Worm (Caenorhabditis elegans) whole organism, L4/young adult: ENCODE measurements around the gene W08F4.10.
"Not testable (repeated sequence)": the region's sequence is repeated elsewhere in the genome, so short reads cannot be mapped to it uniquely, and the experiment has no call there.

ENCODE experiments used
- W03F9.2 ChIP-seq: fragments of 150-350 bp; optimal IDR thresholded peaks from 2 replicates; lab custom pipeline; 2014; ENCODE audit warnings: missing biosample characterization, missing genetic modification characterization
- dao-5 ChIP-seq: sonication (generic microtip); optimal IDR thresholded peaks from 2 replicates; lab custom pipeline; 2016; ENCODE audit warnings: missing genotype, missing genetic modification characterization, moderate library complexity, missing compliant biosample characterization
- him-1 ChIP-seq: sonication (generic microtip); optimal IDR thresholded peaks from 2 replicates; lab custom pipeline; 2016; ENCODE audit warnings: missing genotype, missing genetic modification reagents, missing genetic modification characterization, missing compliant biosample characterization

The W08F4.10 gene

ce11 chrII:591110-591509 is at the start of gene W08F4.10:
W08F4.10 (minus strand) TSS chrII:591210.
- TF ChIP-seq him-1 (tag; lab: Kevin White, UChicago), result no peak

DNA sequence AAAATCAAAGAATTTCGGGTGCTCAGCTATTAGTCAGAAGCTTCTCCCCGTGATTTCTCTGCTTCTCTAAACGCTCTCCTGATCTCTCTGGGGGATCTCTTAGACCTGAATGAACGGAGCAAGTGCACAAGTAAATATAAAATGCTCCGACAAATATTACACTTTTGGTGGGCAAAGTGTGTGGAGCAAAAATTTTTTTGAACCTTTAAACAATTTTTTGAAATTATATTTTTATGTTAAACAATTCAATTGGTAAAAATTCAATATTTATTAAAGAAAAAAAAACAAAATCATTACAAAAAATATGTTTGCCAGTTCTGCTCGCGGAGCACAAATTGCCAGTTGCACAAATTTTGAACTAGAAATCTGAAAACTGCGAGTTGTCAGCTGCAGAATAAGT is 48.5 kb upstream of the W08F4.10 start, which contains the start of gene K07E8.6:
Gene K07E8.6 (minus strand): TSS at position 101 of the 400 bp plus-strand sequence.
- TF ChIP-seq him-1 (tag; lab: Kevin White, UChicago), result no peak
- TF ChIP-seq dao-5, result no peak
- TF ChIP-seq W03F9.2 (tag; lab: Kevin White, UChicago), result no peak

ce11 chrII:633984-634383 is 43.0 kb upstream of the W08F4.10 start, which contains the start of gene T04B8.1:
T04B8.1 (plus strand) TSS chrII:634284.
- TF ChIP-seq dao-5 (no peak), him-1 (tag; lab: Kevin White, UChicago) (no peak), W03F9.2 (tag; lab: Kevin White, UChicago) (no peak)

DNA sequence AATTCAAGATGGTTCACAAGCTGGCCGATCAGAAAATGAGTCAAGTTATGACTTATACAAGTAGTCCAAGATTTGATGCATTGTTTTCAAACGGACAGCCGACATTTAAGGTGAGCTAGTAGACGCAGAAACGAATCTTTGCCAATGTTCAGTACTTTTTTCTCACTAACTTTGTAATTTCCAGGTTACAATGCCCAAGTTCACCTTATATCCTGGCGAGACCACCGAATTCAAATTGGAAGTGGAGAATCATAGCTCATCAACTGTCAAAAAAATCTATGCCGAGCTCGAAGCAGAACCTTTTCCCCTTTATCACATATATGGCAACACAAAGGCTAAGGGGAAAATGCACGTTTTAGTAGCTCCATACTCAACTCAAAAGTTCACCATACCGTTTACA is 36.9 kb upstream of the W08F4.10 start:
- TF ChIP-seq dao-5 (no peak), him-1 (tag; lab: Kevin White, UChicago) (no peak), W03F9.2 (tag; lab: Kevin White, UChicago) (no peak)

- no peak for TF ChIP-seq W03F9.2 (tag; lab: Kevin White, UChicago)
- TF ChIP-seq dao-5, result no peak
- TF ChIP-seq him-1 (tag; lab: Kevin White, UChicago), result no peak
Observed at ce11 chrII:627205-627604, 36.2 kb upstream of the W08F4.10 start, which contains the start of gene arrd-1. arrd-1 (plus strand) TSS chrII:627505.

ce11 chrII:625926-626325 is 34.9 kb upstream of the W08F4.10 start:
- TF ChIP-seq W03F9.2 (tag; lab: Kevin White, UChicago), result no peak
- TF ChIP-seq dao-5, result no peak
- no peak for TF ChIP-seq him-1 (tag; lab: Kevin White, UChicago)

- no peak for TF ChIP-seq dao-5
- no peak for TF ChIP-seq him-1 (tag; lab: Kevin White, UChicago)
- TF ChIP-seq W03F9.2 (tag; lab: Kevin White, UChicago), result no peak
Observed at ce11 chrII:624443-624842, 33.4 kb upstream of the W08F4.10 start, which contains the start of gene T04B8.5. T04B8.5 (minus strand) TSS chrII:624543.

DNA sequence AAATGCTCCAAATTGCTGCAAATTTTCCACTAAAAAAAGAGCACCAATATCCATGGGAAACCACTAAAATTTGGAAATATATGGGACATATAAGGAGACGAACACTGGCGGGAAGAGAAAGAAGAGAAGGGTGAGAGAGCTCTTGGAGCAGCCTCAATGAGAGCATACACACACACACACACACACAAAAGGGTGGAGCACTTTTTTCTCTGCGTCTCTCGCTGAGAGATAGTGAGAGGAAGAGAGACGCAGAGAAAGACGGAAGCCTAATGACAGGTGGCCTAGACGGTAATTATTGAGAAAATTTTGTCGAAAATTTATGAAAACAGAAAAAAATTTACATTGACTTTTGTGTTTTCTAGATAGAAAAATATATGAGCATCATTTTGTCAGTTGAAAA is 31.5 kb upstream of the W08F4.10 start:
- TF ChIP-seq dao-5, result no peak
- TF ChIP-seq him-1 (tag; lab: Kevin White, UChicago), result no peak
- no peak for TF ChIP-seq W03F9.2 (tag; lab: Kevin White, UChicago)

DNA sequence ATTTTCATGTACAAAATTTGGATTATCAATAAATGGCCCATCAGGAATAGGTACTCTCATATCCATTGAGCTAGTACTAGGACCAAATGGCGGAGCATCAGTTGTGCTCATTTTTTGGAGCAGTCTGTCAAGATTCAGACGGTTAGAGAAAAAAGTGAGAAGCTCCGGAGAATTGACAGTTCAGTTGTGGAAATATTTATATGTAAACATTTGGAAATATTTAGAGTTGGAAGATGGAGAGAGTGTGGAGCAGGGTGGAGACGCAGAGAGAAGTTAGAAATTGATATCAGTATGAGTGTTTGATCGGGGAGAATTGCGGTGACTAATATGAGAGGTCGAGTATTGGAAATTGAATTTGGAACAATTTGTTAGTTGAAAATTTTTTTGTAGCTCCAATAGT is 30.1 kb upstream of the W08F4.10 start:
- TF ChIP-seq dao-5, result no peak
- no peak for TF ChIP-seq him-1 (tag; lab: Kevin White, UChicago)
- TF ChIP-seq W03F9.2 (tag; lab: Kevin White, UChicago), result no peak

DNA sequence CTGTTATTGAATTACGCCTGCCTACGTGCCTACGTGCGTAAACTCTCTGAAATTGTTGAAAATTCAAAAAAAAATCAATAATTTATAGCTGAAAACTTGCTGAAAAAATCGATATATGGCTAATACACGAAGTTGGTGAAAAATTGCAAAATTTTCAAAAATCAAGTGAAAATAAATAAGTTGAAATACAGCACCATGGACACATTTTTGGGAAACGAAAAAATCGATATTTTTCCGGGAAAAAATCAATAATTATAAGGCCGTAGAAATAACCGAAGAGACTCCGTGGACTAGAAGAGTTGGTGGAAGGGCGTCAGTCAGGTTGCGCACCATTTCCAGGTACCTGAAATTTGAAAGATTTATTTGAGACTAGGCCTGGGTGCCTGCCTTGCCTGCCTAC is 23.7 kb upstream of the W08F4.10 start:
- no peak for TF ChIP-seq dao-5
- no peak for TF ChIP-seq him-1 (tag; lab: Kevin White, UChicago)
- no peak for TF ChIP-seq W03F9.2 (tag; lab: Kevin White, UChicago)

- TF ChIP-seq him-1 (tag; lab: Kevin White, UChicago); dao-5; W03F9.2 (tag; lab: Kevin White, UChicago): not testable (repeated sequence)
Observed at ce11 chrII:612361-612760, 21.4 kb upstream of the W08F4.10 start, which contains the start of gene clec-118. clec-118 (minus strand) TSS chrII:612461.

DNA sequence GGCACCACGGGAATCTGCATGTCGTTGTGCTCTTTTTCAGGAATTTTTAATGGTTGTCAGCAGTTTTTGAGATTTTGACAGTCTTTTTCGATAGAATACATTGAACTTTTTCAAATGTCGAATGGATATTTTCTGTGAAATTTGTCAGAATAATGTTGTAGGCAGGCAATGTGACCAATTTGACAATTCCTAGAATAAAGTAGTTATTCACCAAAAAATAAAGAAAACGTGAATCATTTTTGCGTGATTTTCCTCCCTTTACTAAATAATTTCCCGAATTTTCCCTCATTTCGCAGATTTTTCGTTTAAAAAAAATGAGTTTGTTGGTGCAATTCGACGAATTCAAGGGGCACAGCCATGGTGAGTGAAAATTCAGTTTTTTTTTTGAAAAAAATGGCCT is 17.7 kb upstream of the W08F4.10 start, which contains the start of gene W04H10.1:
Gene W04H10.1 (plus strand): TSS at position 301 of the 400 bp plus-strand sequence.
- TF ChIP-seq W03F9.2 (tag; lab: Kevin White, UChicago), result no peak
- TF ChIP-seq dao-5, result no peak
- TF ChIP-seq him-1 (tag; lab: Kevin White, UChicago), result no peak

ce11 chrII:608341-608740 is 17.3 kb upstream of the W08F4.10 start, which contains the start of gene W04H10.6:
W04H10.6 (minus strand) TSS chrII:608441.
- TF ChIP-seq dao-5 (no peak), him-1 (tag; lab: Kevin White, UChicago) (no peak), W03F9.2 (tag; lab: Kevin White, UChicago) (no peak)

DNA sequence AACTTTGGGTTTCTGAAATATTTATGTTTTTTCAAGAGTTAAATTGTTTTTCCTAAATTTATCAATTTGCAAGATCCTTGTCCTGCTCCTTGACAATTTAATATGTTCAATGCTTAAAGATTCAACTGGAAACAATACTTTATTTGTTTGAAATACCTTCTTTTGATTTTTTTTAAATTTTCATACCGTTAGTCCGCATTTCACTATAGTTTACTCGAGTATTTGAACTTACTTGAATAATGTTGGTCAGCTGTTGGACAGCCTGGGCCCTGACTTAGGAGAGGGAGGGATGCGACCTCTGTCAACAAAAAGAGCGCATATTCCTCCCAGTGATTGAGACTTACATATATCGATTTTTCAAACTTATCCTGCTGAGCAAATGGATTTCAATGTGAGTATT is 15.0 kb upstream of the W08F4.10 start, which contains the start of gene W04H10.5:
Gene W04H10.5 (plus strand): TSS at position 301 of the 400 bp plus-strand sequence.
- TF ChIP-seq dao-5 (no peak), W03F9.2 (tag; lab: Kevin White, UChicago) (no peak), him-1 (tag; lab: Kevin White, UChicago) (no peak)

ce11 chrII:605267-605666 is 14.3 kb upstream of the W08F4.10 start, which contains the start of gene W04H10.2:
W04H10.2 (plus strand) TSS chrII:605567.
- TF ChIP-seq dao-5 (no peak), him-1 (tag; lab: Kevin White, UChicago) (no peak), W03F9.2 (tag; lab: Kevin White, UChicago) (no peak)
